Worm (Caenorhabditis elegans) whole organism, L4 larva: Measurements from ENCODE around the gene mboa-6.

ENCODE experiments used
- aha-1 ChIP-seq: fragments of 150-350 bp; peaks from one replicate; lab custom pipeline; 2014; ENCODE audit warnings: missing biosample characterization, missing genetic modification characterization
- spr-1 ChIP-seq: sonication (generic microtip); optimal IDR thresholded peaks from 2 replicates; lab custom pipeline; 2016; ENCODE audit warnings: mild to moderate bottlenecking, missing genetic modification characterization, missing compliant biosample characterization

The mboa-6 gene

DNA sequence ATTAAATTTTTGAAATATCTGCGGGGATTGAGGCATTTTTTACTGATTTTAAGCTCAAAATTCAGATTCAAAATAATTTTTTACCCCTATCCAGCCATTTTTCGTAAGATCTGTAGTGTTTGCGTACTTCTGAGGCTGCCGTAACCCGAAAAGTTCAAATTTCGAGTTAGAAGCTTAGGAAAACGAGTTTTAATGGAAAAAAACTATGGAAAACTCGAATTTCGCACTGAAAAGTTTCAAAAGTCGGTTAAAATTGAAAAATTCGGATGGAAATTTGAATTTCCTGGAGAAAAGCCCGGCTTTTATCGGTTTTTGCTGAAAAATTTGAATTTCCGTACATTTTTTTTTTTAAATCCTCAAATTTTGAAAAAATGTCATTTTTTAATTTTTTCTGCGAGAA, 57.8 kb downstream of the mboa-6 start:
- TF ChIP-seq spr-1 (tag; lab: Kevin White, UChicago) (no peak), aha-1 (tag; lab: Kevin White, UChicago) (peak; percentile 91)
